Worm (Caenorhabditis elegans) whole organism, L1 larva: ENCODE data around the gene bbln-1.

Experiments used
- C04F5.9 ChIP-seq: sonication (generic microtip); optimal IDR thresholded peaks from 2 replicates; lab custom pipeline; 2016; ENCODE audit warnings: missing genetic modification characterization, missing compliant biosample characterization
- aly-2 ChIP-seq: fragments of 150-350 bp; optimal IDR thresholded peaks from 2 replicates; lab custom pipeline; 2014; ENCODE audit warnings: missing biosample characterization, missing genetic modification characterization
- ama-1 ChIP-seq: fragments of 150-350 bp; optimal IDR thresholded peaks from 2 replicates; lab custom pipeline; 2014
- ceh-63 ChIP-seq: fragments of 200-800 bp; sonication (Bioruptor generic); optimal IDR thresholded peaks from 2 replicates; lab custom pipeline; 2018; ENCODE audit warnings: mild to moderate bottlenecking, missing genetic modification characterization, missing compliant biosample characterization
- ceh-82 ChIP-seq, 3 experiments: fragments of 150-350 bp in 1 of 3; sonication (generic microtip) in 2 of 3; optimal IDR thresholded peaks; 2 replicates each; lab custom pipeline; 2014 to 2017; ENCODE audit warnings: missing biosample characterization in 3 of 3, missing genetic modification characterization in 3 of 3
- ces-1 ChIP-seq: fragments of 150-350 bp; optimal IDR thresholded peaks from 2 replicates; lab custom pipeline; 2014; ENCODE audit warnings: missing biosample characterization, missing genetic modification reagents, missing genetic modification characterization
- efl-1 ChIP-seq, 4 experiments: fragments of 150-350 bp; optimal IDR thresholded peaks in 3 of 4; peaks in 1 of 4; 1 replicate in 1 of 4; 2 replicates in 3 of 4; lab custom pipeline; 2014; ENCODE audit warnings: missing biosample characterization in 2 of 4, missing genetic modification characterization in 2 of 4, missing genetic modification reagents in 2 of 4
- egl-27 ChIP-seq, 2 experiments: fragments of 150-350 bp in 1 of 2; sonication (generic microtip); optimal IDR thresholded peaks; 3 replicates each; lab custom pipeline; 2017 to 2018; ENCODE audit warnings: missing biosample characterization in 2 of 2, missing genetic modification characterization in 2 of 2, missing genetic modification reagents in 2 of 2
- elt-2 ChIP-seq: sonication (generic microtip); optimal IDR thresholded peaks from 2 replicates; lab custom pipeline; 2016; ENCODE audit warnings: missing genetic modification characterization, mild to moderate bottlenecking, inconsistent platforms, missing compliant biosample characterization, missing genetic modification reagents
- elt-3 ChIP-seq, 6 experiments: fragments of 150-350 bp in 1 of 6; sonication (generic microtip); optimal IDR thresholded peaks; 2 replicates each; lab custom pipeline; 2017 to 2018; ENCODE audit warnings: missing biosample characterization in 6 of 6, missing genetic modification characterization in 6 of 6, inconsistent platforms in 1 of 6
- ets-5 ChIP-seq: fragments of 200-800 bp; sonication (Bioruptor generic); IDR thresholded peaks from 2 replicates; pipeline ENCODE4 v1.3.6; 2022; ENCODE audit warnings: missing genetic modification characterization, missing compliant biosample characterization
- fkh-10 ChIP-seq: sonication (generic microtip); optimal IDR thresholded peaks from 2 replicates; lab custom pipeline; 2017; ENCODE audit warnings: missing biosample characterization, missing genetic modification reagents, missing genetic modification characterization
- fos-1 ChIP-seq: fragments of 150-350 bp; optimal IDR thresholded peaks from 2 replicates; lab custom pipeline; 2014; ENCODE audit warnings: missing biosample characterization, missing genetic modification characterization
- grh-1 ChIP-seq: fragments of 200-800 bp; sonication (Bioruptor generic); IDR thresholded peaks from 2 replicates; pipeline ENCODE4 v1.3.6; 2022; ENCODE audit warnings: missing genetic modification reagents, missing genetic modification characterization, missing compliant biosample characterization
- isw-1 ChIP-seq: fragments of 200-800 bp; sonication (Bioruptor generic); IDR thresholded peaks from 2 replicates; pipeline ENCODE4 v1.3.6; 2022; ENCODE audit warnings: missing genetic modification characterization, missing compliant biosample characterization
- lin-13 ChIP-seq: fragments of 150-350 bp; optimal IDR thresholded peaks from 2 replicates; lab custom pipeline; 2014; ENCODE audit warnings: missing biosample characterization, missing genetic modification reagents, missing genetic modification characterization
- lin-14 ChIP-seq: fragments of 200-800 bp; sonication (Bioruptor generic); optimal IDR thresholded peaks from 2 replicates; lab custom pipeline; 2018; ENCODE audit warnings: mild to moderate bottlenecking, missing genetic modification characterization, moderate library complexity, missing compliant biosample characterization
- lin-15B ChIP-seq: fragments of 150-350 bp; sonication (generic microtip); optimal IDR thresholded peaks from 3 replicates; lab custom pipeline; 2014; ENCODE audit warnings: missing biosample characterization, missing genetic modification characterization
- lin-35 ChIP-seq, 2 experiments: fragments of 150-350 bp; optimal IDR thresholded peaks; 2 replicates each; lab custom pipeline; 2014; ENCODE audit warnings: missing biosample characterization in 2 of 2, missing genetic modification characterization in 2 of 2, missing genetic modification reagents in 2 of 2
- lin-39 ChIP-seq: fragments of 150-350 bp; optimal IDR thresholded peaks from 2 replicates; lab custom pipeline; 2014; ENCODE audit warnings: missing biosample characterization, missing genetic modification reagents, missing genetic modification characterization
- lsy-2 ChIP-seq, 2 experiments: fragments of 150-350 bp; optimal IDR thresholded peaks; 2 replicates each; lab custom pipeline; 2014; ENCODE audit warnings: missing biosample characterization in 2 of 2, missing genetic modification characterization in 2 of 2
- mef-2 ChIP-seq: fragments of 150-350 bp; optimal IDR thresholded peaks from 2 replicates; lab custom pipeline; 2014; ENCODE audit warnings: missing biosample characterization, missing genetic modification characterization
- nhr-12 ChIP-seq: sonication (generic microtip); optimal IDR thresholded peaks from 2 replicates; lab custom pipeline; 2017; ENCODE audit warnings: missing biosample characterization, missing genetic modification characterization
- nhr-19 ChIP-seq: fragments of 200-800 bp; sonication (Bioruptor generic); conservative IDR thresholded peaks from 2 replicates; pipeline ENCODE4 v1.3.6; 2022; ENCODE audit warnings: missing genetic modification characterization, missing compliant biosample characterization
- nhr-20 ChIP-seq: sonication (generic microtip); optimal IDR thresholded peaks from 2 replicates; lab custom pipeline; 2016; ENCODE audit warnings: mild to moderate bottlenecking, missing genetic modification characterization, missing compliant biosample characterization
- nhr-71 ChIP-seq: sonication (generic microtip); optimal IDR thresholded peaks from 2 replicates; lab custom pipeline; 2016; ENCODE audit warnings: mild to moderate bottlenecking, missing genetic modification characterization, moderate library complexity, missing compliant biosample characterization
- nhr-76 ChIP-seq: sonication (generic microtip); optimal IDR thresholded peaks from 2 replicates; lab custom pipeline; 2017; ENCODE audit warnings: missing biosample characterization, missing genetic modification characterization
- nhr-85 ChIP-seq: sonication (generic microtip); peaks from one replicate; lab custom pipeline; 2016; ENCODE audit warnings: missing genetic modification characterization, inconsistent platforms, missing compliant biosample characterization
- nhr-90 ChIP-seq: sonication (generic microtip); optimal IDR thresholded peaks from 2 replicates; lab custom pipeline; 2016; ENCODE audit warnings: mild to moderate bottlenecking, missing genetic modification characterization, missing compliant biosample characterization; ENCODE audit not compliant: poor library complexity
- skn-1 ChIP-seq: fragments of 150-350 bp; optimal IDR thresholded peaks from 2 replicates; lab custom pipeline; 2014; ENCODE audit warnings: missing biosample characterization, missing genetic modification characterization
- snu-23 ChIP-seq: sonication (generic microtip); optimal IDR thresholded peaks from 2 replicates; lab custom pipeline; 2016; ENCODE audit warnings: missing genetic modification characterization, missing compliant biosample characterization
- swsn-7 ChIP-seq: sonication (generic microtip); optimal IDR thresholded peaks from 2 replicates; lab custom pipeline; 2016; ENCODE audit warnings: missing genetic modification characterization, missing compliant biosample characterization
- tbx-2 ChIP-seq: sonication (generic microtip); optimal IDR thresholded peaks from 2 replicates; lab custom pipeline; 2016; ENCODE audit warnings: missing genetic modification characterization, missing compliant biosample characterization
- vab-15 ChIP-seq: sonication (generic microtip); optimal IDR thresholded peaks from 2 replicates; lab custom pipeline; 2017; ENCODE audit warnings: missing genotype, mild to moderate bottlenecking, missing genetic modification characterization, missing compliant biosample characterization
- xbp-1 ChIP-seq: sonication (generic microtip); optimal IDR thresholded peaks from 2 replicates; lab custom pipeline; 2016; ENCODE audit warnings: missing genetic modification characterization, missing compliant biosample characterization
- ztf-11 ChIP-seq, 2 experiments: sonication (generic microtip); optimal IDR thresholded peaks; 2 replicates each; lab custom pipeline; 2016 to 2017; ENCODE audit warnings: missing genetic modification characterization in 2 of 2, missing biosample characterization in 1 of 2, missing compliant biosample characterization in 1 of 2
- ztf-4 ChIP-seq: fragments of 150-350 bp; optimal IDR thresholded peaks from 2 replicates; lab custom pipeline; 2014; ENCODE audit warnings: missing biosample characterization, missing genetic modification characterization

bbln-1 gene

DNA sequence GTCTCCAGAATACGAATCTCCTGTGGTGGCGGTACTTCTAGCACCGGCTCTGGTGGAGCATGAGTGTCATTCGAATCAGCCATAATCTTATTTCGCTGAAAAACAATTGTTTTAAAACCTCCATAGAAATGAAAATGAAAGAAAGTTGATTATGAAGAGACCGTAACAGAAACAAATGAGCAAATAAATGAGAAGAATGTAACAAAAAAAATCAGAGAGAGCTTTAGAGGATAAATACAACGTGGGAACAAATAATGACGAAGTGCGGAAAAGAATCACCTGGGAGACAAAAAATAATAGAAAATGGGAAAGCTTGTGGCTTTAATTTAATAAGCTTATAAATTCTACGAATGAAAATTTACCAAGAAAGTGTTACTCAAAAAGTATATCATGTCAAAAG is 25.3 kb downstream of the bbln-1 start, which contains the start of gene spc-1:
TSS of gene spc-1 (minus strand) at position 101 of the 400 bp plus-strand sequence.
- TF ChIP-seq vab-15 (tag; lab: Kevin White, UChicago) (no peak), egl-27 (tag; optimal IDR thresholded peaks at IDR 0.05; lab: Kevin White, UChicago) (no peak), lin-13 (no peak), snu-23 (no peak), isw-1 (GFP tag; lab: Robert Waterston, UW) (no peak), nhr-85 (tag; lab: Kevin White, UChicago) (no peak), efl-1 (optimal IDR thresholded peaks at IDR 0.05; lab: Kevin White, UChicago) (no peak), efl-1 (GFP tag; optimal IDR thresholded peaks at IDR 0.05 in 1 of 2; lab: Kevin White, UChicago) (no peak), grh-1 (no peak), ets-5 (GFP tag; lab: Robert Waterston, UW) (no peak)

DNA sequence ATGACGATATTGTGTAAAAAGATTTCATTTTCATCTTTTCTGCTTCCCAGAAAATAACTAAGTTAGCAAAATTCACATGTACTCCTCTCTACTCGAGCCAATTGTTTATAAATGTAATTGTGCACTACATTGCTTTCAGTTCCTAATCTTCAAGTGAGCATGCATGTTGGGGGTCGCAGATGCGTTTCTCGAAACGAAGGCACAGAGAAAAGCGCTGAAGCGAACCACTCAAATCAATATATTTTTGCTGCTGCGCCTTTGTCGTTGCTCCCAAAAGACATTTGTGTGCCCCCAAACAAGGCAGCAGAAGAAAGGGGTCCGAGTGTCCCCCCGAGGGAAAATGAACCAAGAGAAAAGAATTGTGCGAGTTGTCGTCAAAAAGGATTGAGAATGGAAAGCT is 26.0 kb downstream of the bbln-1 start:
- TF ChIP-seq swsn-7 (peak; percentile 20), fkh-10 (GFP tag; lab: Kevin White, UChicago) (peak; percentile 30), ces-1 (GFP tag; lab: Kevin White, UChicago) (peak; percentile 40), skn-1 (tag; lab: Kevin White, UChicago) (no peak), lsy-2 (tag; optimal IDR thresholded peaks at IDR 0.05; lab: Kevin White, UChicago) (no peak), tbx-2 (tag; lab: Kevin White, UChicago) (peak; percentile 43), nhr-76 (tag; lab: Kevin White, UChicago) (no peak), xbp-1 (no peak), nhr-71 (tag; lab: Kevin White, UChicago) (peak; percentile 42), snu-23 (peak; percentile 13), ceh-82 (tag; optimal IDR thresholded peaks at IDR 0.05; lab: Kevin White, UChicago) (peak in 2 of 3 experiments; percentile 1 to 52), lin-14 (GFP tag; lab: Kevin White, UChicago) (peak; percentile 88), isw-1 (GFP tag; lab: Robert Waterston, UW) (0 out of 2 replicates have a peak, but pooled peaks have one; percentile 5)

DNA sequence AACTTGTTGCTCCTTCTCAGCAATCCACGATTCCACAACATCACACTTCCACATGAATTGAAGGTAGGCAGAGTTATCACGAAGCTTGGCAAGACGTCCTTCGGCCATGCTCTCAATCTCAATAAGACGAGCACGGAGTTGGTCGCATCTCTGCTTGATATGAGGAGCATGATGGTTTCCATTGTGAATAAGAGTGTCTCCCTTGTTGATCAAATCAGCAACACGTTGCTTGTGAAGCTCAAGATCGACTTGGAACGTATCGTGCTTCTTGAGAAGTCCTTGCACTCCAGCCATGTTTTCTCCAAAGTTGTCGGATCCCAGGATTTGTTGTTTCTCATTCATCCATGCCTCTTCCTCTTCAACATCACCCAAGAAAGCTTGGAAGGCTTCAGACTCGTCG is 32.7 kb downstream of the bbln-1 start:
- no peak for TF ChIP-seq ceh-82 (tag; optimal IDR thresholded peaks at IDR 0.05; lab: Kevin White, UChicago)
- no peak for TF ChIP-seq nhr-12 (tag; lab: Kevin White, UChicago)
- no peak for TF ChIP-seq nhr-85 (tag; lab: Kevin White, UChicago)
- TF ChIP-seq lsy-2 (tag; optimal IDR thresholded peaks at IDR 0.05; lab: Kevin White, UChicago): no peak
- no peak for TF ChIP-seq elt-3 (tag; optimal IDR thresholded peaks at IDR 0.05; lab: Kevin White, UChicago)
- TF ChIP-seq skn-1 (tag; lab: Kevin White, UChicago): no peak
- TF ChIP-seq lin-13: no peak
- TF ChIP-seq ceh-63 (GFP tag; lab: Kevin White, UChicago): no peak
- no peak for TF ChIP-seq mef-2

DNA sequence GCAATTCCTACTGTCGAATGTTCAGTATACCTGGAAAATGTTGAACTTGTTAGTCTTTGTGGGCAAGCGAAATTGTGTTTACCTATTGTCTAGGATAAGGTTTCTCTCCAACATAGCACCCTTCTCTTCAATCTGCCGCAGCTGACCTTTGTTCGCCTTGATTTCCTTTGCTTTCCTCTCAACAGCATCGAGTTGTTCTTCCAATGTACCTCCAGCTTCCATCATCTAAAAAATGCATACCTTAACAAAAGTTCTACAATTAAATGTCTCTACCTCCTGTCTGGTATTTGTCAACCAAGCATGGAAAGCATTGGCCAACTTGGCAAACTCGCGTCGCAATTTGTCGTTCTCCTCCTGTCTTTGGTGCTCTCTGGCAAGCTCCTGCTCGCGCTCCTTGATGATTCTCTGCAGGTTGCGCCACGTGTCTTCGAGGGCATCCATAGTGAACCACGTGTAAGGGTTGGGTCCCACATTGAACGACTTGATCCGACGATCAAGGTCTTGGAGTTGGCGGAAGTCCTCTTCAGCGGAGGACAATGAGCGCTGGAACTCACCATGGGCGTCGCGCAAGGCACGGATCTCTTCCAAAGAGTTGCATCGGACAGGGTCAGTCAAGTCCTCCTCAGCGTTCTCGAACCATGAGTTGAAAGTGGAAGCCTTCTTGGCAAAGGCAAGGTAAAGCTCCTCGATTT is 33.5 kb downstream of the bbln-1 start:
- TF ChIP-seq lin-15B (tag; lab: Kevin White, UChicago) (no peak), efl-1 (optimal IDR thresholded peaks at IDR 0.05; lab: Kevin White, UChicago) (no peak), efl-1 (GFP tag; optimal IDR thresholded peaks at IDR 0.05 in 1 of 2; lab: Kevin White, UChicago) (peak in 1 of 2 experiments; percentile 76), lin-35 (GFP tag; optimal IDR thresholded peaks at IDR 0.05; lab: Kevin White, UChicago) (no peak), swsn-7 (no peak)

DNA sequence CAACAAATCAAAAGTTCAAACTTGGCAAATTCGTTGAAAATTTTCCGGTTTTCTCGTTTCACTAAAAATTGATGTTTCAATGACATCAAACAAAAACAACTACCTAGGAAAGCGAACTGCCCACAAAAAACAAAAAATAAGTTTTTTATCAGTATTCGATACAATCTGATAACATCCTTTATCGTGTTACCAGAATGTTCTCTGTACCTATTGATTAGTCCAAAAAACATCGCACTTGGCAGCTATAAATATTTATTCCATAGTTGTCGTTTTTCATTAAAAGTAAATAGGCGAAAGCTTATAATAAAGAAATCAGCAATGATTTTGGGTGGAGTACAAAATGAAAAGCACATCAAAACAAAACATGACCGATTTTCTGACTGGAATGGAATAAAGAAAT is 35.1 kb downstream of the bbln-1 start:
- no peak for TF ChIP-seq nhr-12 (tag; lab: Kevin White, UChicago)
- no peak for TF ChIP-seq ztf-11 (tag; optimal IDR thresholded peaks at IDR 0.05; lab: Kevin White, UChicago)
- TF ChIP-seq lin-35 (GFP tag; optimal IDR thresholded peaks at IDR 0.05; lab: Kevin White, UChicago): peak in 1 of 2 experiments; percentile 33
- TF ChIP-seq fos-1 (tag; lab: Kevin White, UChicago): no peak
- TF ChIP-seq nhr-90 (tag; lab: Kevin White, UChicago): peak; percentile 41
- TF ChIP-seq nhr-20 (tag; lab: Kevin White, UChicago): peak; percentile 40
- peak; percentile 37 for TF ChIP-seq ztf-4
- peak in 1 of 6 experiments; percentile 80 for TF ChIP-seq elt-3 (tag; optimal IDR thresholded peaks at IDR 0.05; lab: Kevin White, UChicago)
- TF ChIP-seq elt-2 (tag; lab: Kevin White, UChicago): peak; percentile 79
- peak; percentile 31 for TF ChIP-seq lin-14 (GFP tag; lab: Kevin White, UChicago)
- no peak for TF ChIP-seq C04F5.9 (tag; lab: Kevin White, UChicago)
- TF ChIP-seq lin-39: no peak
- peak; percentile 85 for TF ChIP-seq aly-2 (tag; lab: Kevin White, UChicago)
- TF ChIP-seq ama-1 (lab: Kevin White, UChicago): peak; percentile 38
- peak; percentile 26 for TF ChIP-seq snu-23
- peak; percentile 88 for TF ChIP-seq nhr-85 (tag; lab: Kevin White, UChicago)
- TF ChIP-seq nhr-19: peak; percentile 33; the same call in 1 of the 2 replicates
- TF ChIP-seq nhr-71 (tag; lab: Kevin White, UChicago): peak; percentile 48
- TF ChIP-seq, all 84 proteins: peak for 13
